Worm (Caenorhabditis elegans): ENCODE results near the gene srbc-60.

Gene srbc-60

DNA sequence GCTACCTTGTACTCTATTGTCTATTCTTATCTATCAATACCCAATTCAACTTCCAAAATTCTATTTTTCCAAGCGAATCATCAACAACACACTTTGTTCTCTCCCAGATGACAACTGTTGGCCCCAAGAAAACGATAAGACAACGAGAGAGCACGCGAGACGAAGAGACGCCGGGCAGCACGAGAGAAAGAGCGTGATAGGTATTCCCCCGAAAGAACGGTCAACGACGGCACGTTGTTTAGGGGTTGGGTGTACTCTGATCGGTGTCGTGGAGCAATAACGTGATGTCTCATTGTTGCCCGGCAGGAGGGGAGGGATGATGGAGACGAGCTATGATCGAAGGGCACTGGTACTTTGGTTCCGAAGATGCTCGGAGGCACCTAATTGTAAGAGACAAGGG is 48.8 kb upstream of the srbc-60 start (continued):
- TF ChIP-seq pbrm-1 (GFP tag; IDR thresholded peaks at IDR 0.05): peak; percentile 77
- no peak for TF ChIP-seq ccch-3 (GFP tag; optimal IDR thresholded peaks at IDR 0.05)
- TF ChIP-seq ztf-22 (GFP tag; optimal IDR thresholded peaks at IDR 0.05): peak; percentile 93
- TF ChIP-seq rcor-1 (GFP tag; IDR thresholded peaks at IDR 0.05): peak; percentile 47; the same call in 1 of the 2 replicates
- TF ChIP-seq ceh-40 (GFP tag; IDR thresholded peaks at IDR 0.05): no peak
- peak in 1 of 2 experiments; percentile 85 for TF ChIP-seq let-607 (tag; optimal IDR thresholded peaks at IDR 0.05)
- no peak for TF ChIP-seq xnd-1 (tag; optimal IDR thresholded peaks at IDR 0.05)
- TF ChIP-seq F49E8.2 (tag; optimal IDR thresholded peaks at IDR 0.05; ENCODE audit: insufficient read depth): no peak
- peak; percentile 55 for TF ChIP-seq gei-17 (GFP tag; optimal IDR thresholded peaks at IDR 0.05)
- no peak for TF ChIP-seq sptf-2 (GFP tag; optimal IDR thresholded peaks at IDR 0.05)
- TF ChIP-seq egl-18 (GFP tag; IDR thresholded peaks at IDR 0.05): no peak
- TF ChIP-seq C17E4.6 (GFP tag; IDR thresholded peaks at IDR 0.05): no peak
- peak; percentile 73 for TF ChIP-seq lin-26 (GFP tag; IDR thresholded peaks at IDR 0.05)
- TF ChIP-seq sea-2 (GFP tag; IDR thresholded peaks at IDR 0.05): 0 out of 2 replicates have a peak, but pooled peaks have one; percentile 11
- no peak for TF ChIP-seq lsy-27 (tag; optimal IDR thresholded peaks at IDR 0.05; ENCODE audit: borderline replicate concordance, insufficient read depth)
- no peak for TF ChIP-seq F10E7.11 (tag; optimal IDR thresholded peaks at IDR 0.05)
- TF ChIP-seq ceh-27 (GFP tag; optimal IDR thresholded peaks at IDR 0.05): peak; percentile 41
- peak; percentile 88; the same call in 1 of the 2 replicates for TF ChIP-seq egl-44 (GFP tag; IDR thresholded peaks at IDR 0.05)
- TF ChIP-seq F55B11.4 (tag; optimal IDR thresholded peaks at IDR 0.05; ENCODE audit: borderline replicate concordance, insufficient read depth): no peak
- TF ChIP-seq hlh-26 (GFP tag; conservative IDR thresholded peaks at IDR 0.05): no peak
- no peak for TF ChIP-seq Y67H2A.10 (GFP tag; conservative IDR thresholded peaks at IDR 0.05)
- 0 out of 2 replicates have a peak, but pooled peaks have one; percentile 61 for TF ChIP-seq cebp-2 (GFP tag; IDR thresholded peaks at IDR 0.05)
- TF ChIP-seq ama-1 (optimal IDR thresholded peaks at IDR 0.05): peak; percentile 1
- TF ChIP-seq ama-1 (GFP tag; optimal IDR thresholded peaks at IDR 0.05): no peak
- TF ChIP-seq B0019.2 (GFP tag; conservative IDR thresholded peaks at IDR 0.05): no peak
- TF ChIP-seq nfya-2 (GFP tag; IDR thresholded peaks at IDR 0.05): no peak
- TF ChIP-seq attf-5 (GFP tag; optimal IDR thresholded peaks at IDR 0.05): peak; percentile 81
- no peak for TF ChIP-seq F57A8.1 (GFP tag; optimal IDR thresholded peaks at IDR 0.05)
- TF ChIP-seq Y95B8A.8 (GFP tag; IDR thresholded peaks at IDR 0.05): peak; percentile 74; the same call in 1 of the 2 replicates
- TF ChIP-seq zfh-2 (GFP tag; conservative IDR thresholded peaks at IDR 0.05): peak; percentile 81
- peak; percentile 76 for TF ChIP-seq F52B5.7 (tag; optimal IDR thresholded peaks at IDR 0.05)
- TF ChIP-seq sdz-38 (tag; optimal IDR thresholded peaks at IDR 0.05): no peak
- TF ChIP-seq snpc-3.4 (tag; optimal IDR thresholded peaks at IDR 0.05): no peak
- TF ChIP-seq hsf-1 (GFP tag; IDR thresholded peaks at IDR 0.05): no peak
- no peak for TF ChIP-seq snpc-4 (GFP tag; optimal IDR thresholded peaks at IDR 0.05)
- peak in 2 of 4 experiments; percentile 41 to 47 for TF ChIP-seq snpc-4 (tag; optimal IDR thresholded peaks at IDR 0.05)
- TF ChIP-seq ceh-79 (tag; optimal IDR thresholded peaks at IDR 0.05): no peak
- TF ChIP-seq ztf-28 (GFP tag; IDR thresholded peaks at IDR 0.05): no peak
- TF ChIP-seq mel-28 (tag; optimal IDR thresholded peaks at IDR 0.05; ENCODE audit: borderline replicate concordance): no peak
- TF ChIP-seq mes-4 (tag; optimal IDR thresholded peaks at IDR 0.05): no peak
- peak; percentile 57 for TF ChIP-seq die-1 (tag; optimal IDR thresholded peaks at IDR 0.05)
- peak; percentile 93 for TF ChIP-seq chd-7 (tag; optimal IDR thresholded peaks at IDR 0.05)
- no peak for TF ChIP-seq efl-1 (GFP tag; optimal IDR thresholded peaks at IDR 0.05)
- TF ChIP-seq ceh-91 (GFP tag; IDR thresholded peaks at IDR 0.05): no peak
- TF ChIP-seq pha-4 (tag; optimal IDR thresholded peaks at IDR 0.05): peak; percentile 93
- peak; percentile 83 for TF ChIP-seq unc-62 (GFP tag; optimal IDR thresholded peaks at IDR 0.05)
- no peak for TF ChIP-seq F37B4.10 (GFP tag; IDR thresholded peaks at IDR 0.05)
- no peak for TF ChIP-seq snpc-1.1 (tag; optimal IDR thresholded peaks at IDR 0.05; ENCODE audit: insufficient read depth)
- TF ChIP-seq athp-1 (tag; optimal IDR thresholded peaks at IDR 0.05): peak; percentile 18

All from whole organism, young adult.